Worm (Caenorhabditis elegans) whole organism, L1 larva: Measurements from ENCODE around the gene K01B6.4.

Source experiments
- elt-3 ChIP-seq, 6 experiments: fragments of 150-350 bp in 1 of 6; sonication (generic microtip); optimal IDR thresholded peaks; 2 replicates each; lab custom pipeline; 2017 to 2018; ENCODE audit warnings: missing biosample characterization in 6 of 6, missing genetic modification characterization in 6 of 6, inconsistent platforms in 1 of 6
- fkh-10 ChIP-seq: sonication (generic microtip); optimal IDR thresholded peaks from 2 replicates; lab custom pipeline; 2017; ENCODE audit warnings: missing biosample characterization, missing genetic modification reagents, missing genetic modification characterization
- nhr-11 ChIP-seq: fragments of 150-350 bp; optimal IDR thresholded peaks from 2 replicates; lab custom pipeline; 2014; ENCODE audit warnings: missing biosample characterization, missing genetic modification characterization
- nhr-237 ChIP-seq: fragments of 150-350 bp; optimal IDR thresholded peaks from 2 replicates; lab custom pipeline; 2014; ENCODE audit warnings: missing biosample characterization, missing genetic modification characterization
- sup-37 ChIP-seq: fragments of 200-800 bp; sonication (Bioruptor generic); optimal IDR thresholded peaks from 2 replicates; lab custom pipeline; 2018; ENCODE audit warnings: mild to moderate bottlenecking, missing genetic modification characterization, missing compliant biosample characterization
- ztf-4 ChIP-seq: fragments of 150-350 bp; optimal IDR thresholded peaks from 2 replicates; lab custom pipeline; 2014; ENCODE audit warnings: missing biosample characterization, missing genetic modification characterization

- TF ChIP-seq nhr-11 (no peak), ztf-4 (tag; lab: Kevin White, UChicago) (no peak), fkh-10 (GFP tag; lab: Kevin White, UChicago) (no peak), sup-37 (GFP tag; lab: Kevin White, UChicago) (no peak), elt-3 (tag; optimal IDR thresholded peaks at IDR 0.05; lab: Kevin White, UChicago) (no peak), nhr-237 (tag; lab: Kevin White, UChicago) (no peak)
Measured at ce11 chrIII:9329266-9329665, 32.0 kb upstream of the K01B6.4 start, which contains the start of gene C40H1.3.
